Worm (Caenorhabditis elegans) whole organism, L4 larva: Measurements from ENCODE around the gene T16G12.1.

Experiments
- R02D3.7 ChIP-seq: fragments of 150-350 bp; sonication (generic microtip); optimal IDR thresholded peaks from 3 replicates; lab custom pipeline; 2014; ENCODE audit warnings: missing biosample characterization, missing genetic modification characterization
- saeg-2 ChIP-seq: fragments of 200-800 bp; sonication (Bioruptor generic); IDR thresholded peaks from 2 replicates; pipeline ENCODE4 v1.3.6; 2022; ENCODE audit warnings: missing genetic modification reagents, missing genetic modification characterization, missing compliant biosample characterization
- snpc-1.2 ChIP-seq: fragments of 200-800 bp; sonication (Bioruptor generic); IDR thresholded peaks from 2 replicates; pipeline ENCODE4 v1.3.6; 2022; ENCODE audit warnings: missing genetic modification reagents, missing genetic modification characterization, missing compliant biosample characterization

DNA sequence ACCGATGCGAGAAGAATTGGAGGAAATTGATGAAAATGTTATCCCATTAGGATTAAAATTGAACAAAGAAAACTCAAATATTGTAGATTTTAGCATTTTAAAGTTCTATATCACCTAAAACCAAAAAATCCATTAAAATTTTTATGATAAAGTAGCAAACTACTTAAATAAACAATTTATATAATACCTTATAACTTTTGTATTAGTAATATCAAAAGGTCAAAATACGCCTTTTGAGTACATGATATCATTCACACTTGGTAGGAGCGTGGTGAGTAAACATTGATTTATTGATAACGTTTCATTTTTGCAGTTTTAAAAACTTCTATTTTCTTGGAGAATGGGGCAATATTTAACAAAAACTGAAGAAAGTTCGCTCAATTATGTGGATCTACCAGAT, 48.6 kb downstream of the T16G12.1 start, which contains the start of gene C05B5.5:
- TF ChIP-seq R02D3.7 (tag; lab: Kevin White, UChicago) = no peak
- TF ChIP-seq saeg-2 (GFP tag; lab: Robert Waterston, UW) = no peak
- no peak for TF ChIP-seq snpc-1.2
